ENCODE assay signal across 1 fruit fly cellular context in the genomic region with DNA sequence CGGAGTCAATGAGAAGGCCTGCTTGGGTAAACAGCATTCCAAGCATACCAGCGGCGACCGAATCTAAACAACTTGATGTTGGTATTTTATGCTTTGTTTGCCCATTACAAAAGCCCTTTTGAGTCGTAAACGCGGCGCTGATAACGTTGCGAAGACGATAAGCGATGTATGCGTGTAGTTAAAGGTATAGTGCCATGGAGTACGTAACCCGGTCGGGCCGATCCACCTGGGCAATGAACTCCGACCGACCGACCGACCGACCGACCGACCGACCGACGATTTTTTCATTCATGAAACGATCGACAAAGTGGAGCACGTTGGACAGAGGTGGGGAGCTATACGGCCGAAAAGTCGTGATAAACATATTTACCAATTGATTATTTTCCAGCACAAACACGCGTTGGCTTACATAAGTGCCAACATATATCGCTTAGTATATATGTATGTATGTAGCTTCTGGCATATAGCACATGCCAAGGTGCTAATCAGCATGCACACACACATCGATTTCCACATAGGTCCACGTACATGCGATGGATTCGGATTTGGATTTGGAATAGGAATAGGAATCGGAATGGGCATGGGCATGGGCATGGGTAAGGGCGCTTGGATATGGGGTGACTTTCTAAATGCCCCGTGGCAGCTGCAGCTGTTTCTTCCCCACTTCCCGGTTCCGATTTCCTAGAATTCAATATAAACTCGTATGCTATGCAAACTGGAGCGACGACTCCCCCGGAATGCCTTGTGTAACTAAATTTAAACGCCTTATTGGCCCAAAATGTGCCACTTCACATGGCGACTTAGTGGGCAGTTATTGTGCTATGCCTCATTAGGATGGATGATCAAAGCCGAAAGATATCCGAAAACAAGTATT.
TF ChIP-seq lines count a peak whose summit lies in the region.

No protein-coding gene starts in this region.

TF ChIP-seq in whole organism, embryonic, 481 proteins besides CTCF, POLR2A, EP300 and RAD21 (continued from another document and continues in another):
- TF ChIP-seq Atf6 (GFP tag; IDR thresholded peaks at IDR 0.05; lab: Robert Waterston, UW) (no peak), CG16863 (GFP tag; optimal IDR thresholded peaks at IDR 0.05; lab: Kevin White, UChicago) (peak; percentile 20), Six4 (GFP tag; optimal IDR thresholded peaks at IDR 0.05; lab: Kevin White, UChicago) (no peak), fd3F (GFP tag; optimal IDR thresholded peaks at IDR 0.05; lab: Kevin White, UChicago) (no peak), CG6854 (GFP tag; optimal IDR thresholded peaks at IDR 0.05; lab: Kevin White, UChicago) (no peak), CkIIα-i1 (GFP tag; IDR thresholded peaks at IDR 0.05; lab: Robert Waterston, UW) (no peak), HmgZ (tag; optimal IDR thresholded peaks at IDR 0.05; lab: Kevin White, UChicago) (peak; percentile 8), BtbVII (GFP tag; optimal IDR thresholded peaks at IDR 0.05; lab: Kevin White, UChicago) (peak; percentile 51), bbx (GFP tag; IDR thresholded peaks at IDR 0.05; lab: Robert Waterston, UW; ENCODE audit: partially characterized antibody) (0 out of 2 replicates have a peak, but pooled peaks have one; percentile 9), CG17829 (tag; optimal IDR thresholded peaks at IDR 0.05; lab: Kevin White, UChicago) (no peak), CG17912 (GFP tag; optimal IDR thresholded peaks at IDR 0.05; lab: Kevin White, UChicago) (no peak), CG9215 (GFP tag; IDR thresholded peaks at IDR 0.05; lab: Robert Waterston, UW) (no peak), CG5953 (GFP tag; IDR thresholded peaks at IDR 0.05; lab: Robert Waterston, UW) (no peak), CG10565 (GFP tag; optimal IDR thresholded peaks at IDR 0.05; lab: Kevin White, UChicago) (no peak), maf-S (GFP tag; optimal IDR thresholded peaks at IDR 0.05; lab: Kevin White, UChicago) (no peak), tll (GFP tag; optimal IDR thresholded peaks at IDR 0.05; lab: Kevin White, UChicago) (no peak), Fer1 (GFP tag; optimal IDR thresholded peaks at IDR 0.05; lab: Kevin White, UChicago) (no peak), CG12391 (tag; optimal IDR thresholded peaks at IDR 0.05; lab: Kevin White, UChicago) (no peak), CG6272 (GFP tag; IDR thresholded peaks at IDR 0.05; lab: Robert Waterston, UW) (no peak), Side (GFP tag; optimal IDR thresholded peaks at IDR 0.05; lab: Kevin White, UChicago) (peak; percentile 35), Hr39 (optimal IDR thresholded peaks at IDR 0.05; lab: Kevin White, UChicago) (no peak), ac (GFP tag; optimal IDR thresholded peaks at IDR 0.05; lab: Kevin White, UChicago) (no peak), gcm (GFP tag; optimal IDR thresholded peaks at IDR 0.05; lab: Kevin White, UChicago) (no peak), ato (GFP tag; IDR thresholded peaks at IDR 0.05; lab: Robert Waterston, UW; ENCODE audit: partially characterized antibody) (no peak), CG3281 (GFP tag; optimal IDR thresholded peaks at IDR 0.05; lab: Kevin White, UChicago) (no peak), CG34376 (GFP tag; optimal IDR thresholded peaks at IDR 0.05; lab: Kevin White, UChicago) (peak; percentile 81), CG34422 (GFP tag; IDR thresholded peaks at IDR 0.05; lab: Robert Waterston, UW) (no peak), CG16779 (GFP tag; IDR thresholded peaks at IDR 0.05; lab: Robert Waterston, UW) (no peak), lmd (GFP tag; IDR thresholded peaks at IDR 0.05; lab: Robert Waterston, UW) (no peak), HmgD (GFP tag; optimal IDR thresholded peaks at IDR 0.05; lab: Kevin White, UChicago) (no peak), wor (GFP tag; IDR thresholded peaks at IDR 0.05; lab: Robert Waterston, UW) (no peak), CG2199 (GFP tag; IDR thresholded peaks at IDR 0.05; lab: Robert Waterston, UW) (peak; percentile 93), MESR4 (GFP tag; optimal IDR thresholded peaks at IDR 0.05; lab: Kevin White, UChicago) (no peak), nau (GFP tag; optimal IDR thresholded peaks at IDR 0.05; lab: Kevin White, UChicago) (peak; percentile 87), MTF-1 (GFP tag; optimal IDR thresholded peaks at IDR 0.05; lab: Kevin White, UChicago; ENCODE audit: borderline replicate concordance) (no peak), CG7839 (tag; optimal IDR thresholded peaks at IDR 0.05; lab: Kevin White, UChicago) (no peak), mirr (GFP tag; optimal IDR thresholded peaks at IDR 0.05; lab: Kevin White, UChicago) (peak; percentile 78), CG1602 (GFP tag; optimal IDR thresholded peaks at IDR 0.05; lab: Kevin White, UChicago) (no peak), CG2678 (tag; optimal IDR thresholded peaks at IDR 0.05; lab: Kevin White, UChicago) (no peak), CG7357 (GFP tag; IDR thresholded peaks at IDR 0.05; lab: Robert Waterston, UW) (no peak), Doc3 (GFP tag; IDR thresholded peaks at IDR 0.05; lab: Robert Waterston, UW; ENCODE audit: partially characterized antibody) (no peak), lov (optimal IDR thresholded peaks at IDR 0.05; lab: Kevin White, UChicago) (no peak), lov (GFP tag; IDR thresholded peaks at IDR 0.05; lab: Robert Waterston, UW) (peak; percentile 40; the same call in 1 of the 3 replicates), ssp (GFP tag; IDR thresholded peaks at IDR 0.05; lab: Robert Waterston, UW) (no peak), Gsc (GFP tag; IDR thresholded peaks at IDR 0.05; lab: Robert Waterston, UW) (no peak), B-H1 (GFP tag; IDR thresholded peaks at IDR 0.05; lab: Robert Waterston, UW) (peak; percentile 20; the same call in 1 of the 3 replicates), cas (GFP tag; IDR thresholded peaks at IDR 0.05; lab: Robert Waterston, UW) (0 out of 2 replicates have a peak, but pooled peaks have one; percentile 7), fu2 (GFP tag; optimal IDR thresholded peaks at IDR 0.05; lab: Kevin White, UChicago) (no peak), zen (tag; optimal IDR thresholded peaks at IDR 0.05; lab: Kevin White, UChicago) (no peak), CG18764 (GFP tag; optimal IDR thresholded peaks at IDR 0.05; lab: Kevin White, UChicago) (no peak), fd64A (GFP tag; optimal IDR thresholded peaks at IDR 0.05; lab: Kevin White, UChicago) (peak; percentile 65), CG15479 (GFP tag; optimal IDR thresholded peaks at IDR 0.05; lab: Kevin White, UChicago) (no peak), Stat92E (GFP tag; optimal IDR thresholded peaks at IDR 0.05; lab: Kevin White, UChicago) (peak in 1 of 3 experiments; percentile 68), CrebB (tag; optimal IDR thresholded peaks at IDR 0.05; lab: Kevin White, UChicago) (peak; percentile 70), B-H2 (GFP tag; optimal IDR thresholded peaks at IDR 0.05; lab: Kevin White, UChicago) (no peak), Dip2 (GFP tag; IDR thresholded peaks at IDR 0.05; lab: Robert Waterston, UW) (no peak), CG17186 (GFP tag; optimal IDR thresholded peaks at IDR 0.05; lab: Kevin White, UChicago) (no peak), onecut (GFP tag; IDR thresholded peaks at IDR 0.05; lab: Robert Waterston, UW) (peak; percentile 30), TFAM (GFP tag; optimal IDR thresholded peaks at IDR 0.05; lab: Kevin White, UChicago) (no peak), abd-A (tag; optimal IDR thresholded peaks at IDR 0.05; lab: Kevin White, UChicago) (peak; percentile 54), Taf1 (GFP tag; IDR thresholded peaks at IDR 0.05; lab: Robert Waterston, UW) (no peak), en (GFP tag; optimal IDR thresholded peaks at IDR 0.05; lab: Kevin White, UChicago) (no peak), CG42726 (GFP tag; IDR thresholded peaks at IDR 0.05; lab: Robert Waterston, UW; ENCODE audit: partially characterized antibody) (no peak), da (GFP tag; optimal IDR thresholded peaks at IDR 0.05; lab: Kevin White, UChicago) (peak; percentile 26), CG15073 (GFP tag; optimal IDR thresholded peaks at IDR 0.05; lab: Kevin White, UChicago) (no peak), Bteb2 (GFP tag; optimal IDR thresholded peaks at IDR 0.05; lab: Kevin White, UChicago) (no peak), CG13287 (GFP tag; IDR thresholded peaks at IDR 0.05; lab: Robert Waterston, UW; ENCODE audit: partially characterized antibody) (0 out of 2 replicates have a peak, but pooled peaks have one; percentile 20), nom (GFP tag; optimal IDR thresholded peaks at IDR 0.05; lab: Kevin White, UChicago) (no peak), slou (GFP tag; optimal IDR thresholded peaks at IDR 0.05; lab: Kevin White, UChicago) (no peak), CG8290 (GFP tag; optimal IDR thresholded peaks at IDR 0.05; lab: Kevin White, UChicago) (no peak), CG8290 (tag; optimal IDR thresholded peaks at IDR 0.05; lab: Kevin White, UChicago) (peak; percentile 40 to 58), Asciz (GFP tag; optimal IDR thresholded peaks at IDR 0.05; lab: Kevin White, UChicago) (no peak), Optix (GFP tag; IDR thresholded peaks at IDR 0.05; lab: Robert Waterston, UW) (0 out of 3 replicates have a peak, but pooled peaks have one; percentile 39), CG2712 (tag; optimal IDR thresholded peaks at IDR 0.05; lab: Kevin White, UChicago) (no peak), D19B (GFP tag; optimal IDR thresholded peaks at IDR 0.05; lab: Kevin White, UChicago) (no peak), eyg (GFP tag; optimal IDR thresholded peaks at IDR 0.05; lab: Kevin White, UChicago) (no peak), CG3726 (GFP tag; IDR thresholded peaks at IDR 0.05; lab: Robert Waterston, UW) (0 out of 3 replicates have a peak, but pooled peaks have one; percentile 31), CG13894 (tag; optimal IDR thresholded peaks at IDR 0.05; lab: Kevin White, UChicago) (peak; percentile 17), Bdp1 (GFP tag; optimal IDR thresholded peaks at IDR 0.05; lab: Kevin White, UChicago) (peak; percentile 25), nerfin-2 (GFP tag; IDR thresholded peaks at IDR 0.05; lab: Robert Waterston, UW; ENCODE audit: partially characterized antibody) (no peak), toy (GFP tag; IDR thresholded peaks at IDR 0.05; lab: Robert Waterston, UW) (no peak), CG30020 (tag; optimal IDR thresholded peaks at IDR 0.05; lab: Kevin White, UChicago) (no peak), wek (GFP tag; optimal IDR thresholded peaks at IDR 0.05; lab: Kevin White, UChicago) (peak; percentile 53), CG18619 (GFP tag; optimal IDR thresholded peaks at IDR 0.05; lab: Kevin White, UChicago) (peak; percentile 27), cwo (GFP tag; optimal IDR thresholded peaks at IDR 0.05; lab: Kevin White, UChicago) (peak; percentile 74), trem (tag; optimal IDR thresholded peaks at IDR 0.05; lab: Kevin White, UChicago) (no peak), CG14710 (tag; optimal IDR thresholded peaks at IDR 0.05; lab: Kevin White, UChicago) (no peak), CG31388 (GFP tag; optimal IDR thresholded peaks at IDR 0.05; lab: Kevin White, UChicago) (no peak), E2f2 (GFP tag; IDR thresholded peaks at IDR 0.05; lab: Robert Waterston, UW) (0 out of 2 replicates have a peak, but pooled peaks have one; percentile 33), CG10274 (GFP tag; optimal IDR thresholded peaks at IDR 0.05; lab: Kevin White, UChicago) (no peak), ara (GFP tag; IDR thresholded peaks at IDR 0.05; lab: Robert Waterston, UW) (no peak), CG11085 (GFP tag; IDR thresholded peaks at IDR 0.05; lab: Robert Waterston, UW) (no peak), unc-4 (GFP tag; IDR thresholded peaks at IDR 0.05; lab: Robert Waterston, UW; ENCODE audit: partially characterized antibody) (no peak), bsh (GFP tag; optimal IDR thresholded peaks at IDR 0.05; lab: Kevin White, UChicago) (no peak), ranshi (GFP tag; IDR thresholded peaks at IDR 0.05; lab: Robert Waterston, UW) (no peak), CG2116 (GFP tag; optimal IDR thresholded peaks at IDR 0.05; lab: Kevin White, UChicago) (peak; percentile 0), CG15011 (GFP tag; optimal IDR thresholded peaks at IDR 0.05; lab: Kevin White, UChicago) (no peak), CG31365 (tag; optimal IDR thresholded peaks at IDR 0.05; lab: Kevin White, UChicago) (no peak), CG4404 (GFP tag; IDR thresholded peaks at IDR 0.05; lab: Robert Waterston, UW) (no peak), vnd (GFP tag; IDR thresholded peaks at IDR 0.05; lab: Robert Waterston, UW; ENCODE audit: partially characterized antibody) (no peak), CG43689 (GFP tag; IDR thresholded peaks at IDR 0.05; lab: Robert Waterston, UW) (no peak), zf30C (GFP tag; optimal IDR thresholded peaks at IDR 0.05; lab: Kevin White, UChicago) (no peak), esg (GFP tag; conservative IDR thresholded peaks at IDR 0.05; lab: Robert Waterston, UW) (no peak), ftz-f1 (GFP tag; optimal IDR thresholded peaks at IDR 0.05; lab: Kevin White, UChicago) (no peak), chinmo (GFP tag; IDR thresholded peaks at IDR 0.05; lab: Robert Waterston, UW; ENCODE audit: partially characterized antibody) (peak; percentile 70; the same call in 1 of the 4 replicates), emc (GFP tag; optimal IDR thresholded peaks at IDR 0.05; lab: Kevin White, UChicago) (no peak), sima (GFP tag; optimal IDR thresholded peaks at IDR 0.05; lab: Kevin White, UChicago) (no peak), CG30431 (GFP tag; optimal IDR thresholded peaks at IDR 0.05; lab: Kevin White, UChicago) (no peak), Sry-β (GFP tag; optimal IDR thresholded peaks at IDR 0.05; lab: Kevin White, UChicago) (no peak), CG7786 (GFP tag; optimal IDR thresholded peaks at IDR 0.05; lab: Kevin White, UChicago) (peak; percentile 44), scrt (GFP tag; optimal IDR thresholded peaks at IDR 0.05; lab: Kevin White, UChicago) (no peak), CG15514 (GFP tag; optimal IDR thresholded peaks at IDR 0.05; lab: Kevin White, UChicago) (peak; percentile 31), Fer3 (tag; optimal IDR thresholded peaks at IDR 0.05; lab: Kevin White, UChicago) (no peak), Hr51 (GFP tag; optimal IDR thresholded peaks at IDR 0.05; lab: Kevin White, UChicago) (peak in 1 of 2 experiments; percentile 16), CG15696 (tag; optimal IDR thresholded peaks at IDR 0.05; lab: Kevin White, UChicago) (peak; percentile 22), bigmax (GFP tag; optimal IDR thresholded peaks at IDR 0.05; lab: Kevin White, UChicago) (no peak), Camta (GFP tag; optimal IDR thresholded peaks at IDR 0.05; lab: Kevin White, UChicago) (peak; percentile 58), CG10366 (GFP tag; IDR thresholded peaks at IDR 0.05; lab: Robert Waterston, UW) (no peak), CG7556 (GFP tag; optimal IDR thresholded peaks at IDR 0.05; lab: Kevin White, UChicago) (peak; percentile 18), HLH3B (GFP tag; IDR thresholded peaks at IDR 0.05; lab: Robert Waterston, UW) (peak; percentile 5; the same call in 1 of the 2 replicates), sens (GFP tag; lab: Kevin White, UChicago) (peak; percentile 88), CG32767 (GFP tag; IDR thresholded peaks at IDR 0.05; lab: Robert Waterston, UW) (no peak), Spps (tag; optimal IDR thresholded peaks at IDR 0.05; lab: Kevin White, UChicago) (no peak)
